Worm (Caenorhabditis elegans) whole organism, L2 larva: ENCODE data around the gene F42A10.5.

Experiments
- Y55F3AM.14 ChIP-seq: fragments of 200-800 bp; sonication (Bioruptor generic); optimal IDR thresholded peaks from 2 replicates; lab custom pipeline; 2018; ENCODE audit warnings: mild to moderate bottlenecking, missing genetic modification characterization, missing compliant biosample characterization
- aly-2 ChIP-seq: fragments of 150-350 bp; optimal IDR thresholded peaks from 2 replicates; lab custom pipeline; 2014; ENCODE audit warnings: missing biosample characterization, missing genetic modification characterization
- fos-1 ChIP-seq: fragments of 150-350 bp; optimal IDR thresholded peaks from 2 replicates; lab custom pipeline; 2014; ENCODE audit warnings: missing biosample characterization, missing genetic modification characterization
- lsy-2 ChIP-seq, 2 experiments: fragments of 150-350 bp in 1 of 2; sonication (generic microtip) in 1 of 2; optimal IDR thresholded peaks; 2 replicates each; lab custom pipeline; 2014 to 2017; ENCODE audit warnings: missing biosample characterization in 2 of 2, missing genetic modification characterization in 2 of 2
- mab-5 ChIP-seq: fragments of 150-350 bp; optimal IDR thresholded peaks from 2 replicates; lab custom pipeline; 2014; ENCODE audit warnings: missing biosample characterization, missing genetic modification characterization
- nhr-12 ChIP-seq: fragments of 150-350 bp; optimal IDR thresholded peaks from 2 replicates; lab custom pipeline; 2014; ENCODE audit warnings: missing biosample characterization, missing genetic modification characterization
- nhr-23 ChIP-seq: fragments of 150-350 bp; optimal IDR thresholded peaks from 2 replicates; lab custom pipeline; 2014; ENCODE audit warnings: missing biosample characterization, missing genetic modification reagents, missing genetic modification characterization
- nhr-25 ChIP-seq: fragments of 150-350 bp; sonication (generic microtip); optimal IDR thresholded peaks from 3 replicates; lab custom pipeline; 2014; ENCODE audit warnings: missing biosample characterization, missing genetic modification characterization
- unc-39 ChIP-seq: fragments of 150-350 bp; optimal IDR thresholded peaks from 2 replicates; lab custom pipeline; 2014; ENCODE audit warnings: missing biosample characterization, missing genetic modification characterization
- zag-1 ChIP-seq: fragments of 150-350 bp; optimal IDR thresholded peaks from 2 replicates; lab custom pipeline; 2014; ENCODE audit warnings: missing biosample characterization, missing genetic modification characterization
- ztf-4 ChIP-seq: fragments of 150-350 bp; optimal IDR thresholded peaks from 2 replicates; lab custom pipeline; 2014; ENCODE audit warnings: missing biosample characterization, missing genetic modification characterization

DNA sequence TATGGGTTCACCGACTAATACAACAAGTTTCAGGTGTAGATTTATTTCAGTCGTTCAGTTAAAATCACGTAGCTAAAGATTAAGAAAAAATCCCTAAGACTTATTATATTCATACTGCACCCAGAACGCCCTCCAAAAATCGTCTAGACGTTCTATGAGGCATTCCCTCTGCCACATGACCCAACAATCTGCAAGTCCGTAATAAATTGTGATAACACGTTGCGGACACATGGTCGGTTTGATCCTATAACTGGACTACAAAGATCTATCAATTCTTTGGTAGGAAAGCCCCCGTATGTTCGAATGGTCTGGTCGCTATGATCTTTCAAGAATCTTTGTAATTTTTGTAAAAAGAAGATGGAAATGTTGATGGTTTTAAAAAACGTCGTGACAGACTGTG lies 42.7 kb upstream of the F42A10.5 start:
- TF ChIP-seq lsy-2 (tag; optimal IDR thresholded peaks at IDR 0.05; lab: Kevin White, UChicago) (no peak), fos-1 (tag; lab: Kevin White, UChicago) (no peak), zag-1 (no peak), Y55F3AM.14 (GFP tag; lab: Kevin White, UChicago) (no peak), ztf-4 (tag; lab: Kevin White, UChicago) (no peak), mab-5 (tag; lab: Kevin White, UChicago) (no peak), nhr-25 (tag; lab: Kevin White, UChicago) (no peak), nhr-12 (tag; lab: Kevin White, UChicago) (no peak), aly-2 (tag; lab: Kevin White, UChicago) (no peak), nhr-23 (tag; lab: Kevin White, UChicago) (no peak), unc-39 (tag; lab: Kevin White, UChicago) (no peak)
